Worm (Caenorhabditis elegans): ENCODE results near the gene aakg-4.

Gene aakg-4

ce11 chrX:2364703-2365299, 45.7 kb upstream of the aakg-4 start (continued):
- TF ChIP-seq blmp-1 (tag; optimal IDR thresholded peaks at IDR 0.05): no peak
- no peak for TF ChIP-seq hlh-17 (GFP tag; optimal IDR thresholded peaks at IDR 0.05; ENCODE audit: borderline replicate concordance)
- TF ChIP-seq ces-1 (GFP tag; optimal IDR thresholded peaks at IDR 0.05): no peak
- no peak for TF ChIP-seq nhr-76 (tag; optimal IDR thresholded peaks at IDR 0.05)
- peak; percentile 71 for TF ChIP-seq pax-3 (tag; optimal IDR thresholded peaks at IDR 0.05)
- TF ChIP-seq nhr-28 (tag; optimal IDR thresholded peaks at IDR 0.05): peak; percentile 46
- TF ChIP-seq mep-1 (tag; optimal IDR thresholded peaks at IDR 0.05): peak; percentile 94
- TF ChIP-seq tbx-2 (tag; optimal IDR thresholded peaks at IDR 0.05): peak; percentile 83
- TF ChIP-seq skn-1 (tag; optimal IDR thresholded peaks at IDR 0.05): peak; percentile 99
- peak; percentile 73 for TF ChIP-seq xbp-1 (tag; optimal IDR thresholded peaks at IDR 0.05)
- TF ChIP-seq nhr-20 (tag; optimal IDR thresholded peaks at IDR 0.05): peak; percentile 87
- TF ChIP-seq lir-3 (tag; optimal IDR thresholded peaks at IDR 0.05; ENCODE audit: poor library complexity): peak; percentile 70
- TF ChIP-seq fkh-10 (GFP tag; optimal IDR thresholded peaks at IDR 0.05): peak; percentile 78
- TF ChIP-seq nhr-11 (tag; optimal IDR thresholded peaks at IDR 0.05): peak; percentile 96
- TF ChIP-seq sptf-1 (tag; optimal IDR thresholded peaks at IDR 0.05): no peak
- TF ChIP-seq fkh-4 (tag; optimal IDR thresholded peaks at IDR 0.05; ENCODE audit: borderline replicate concordance): no peak
- TF ChIP-seq mdl-1 (tag; optimal IDR thresholded peaks at IDR 0.05): peak in 1 of 2 experiments; percentile 23
- TF ChIP-seq unc-30 (tag; optimal IDR thresholded peaks at IDR 0.05): no peak
- no peak for TF ChIP-seq mef-2 (tag; optimal IDR thresholded peaks at IDR 0.05)
- peak; percentile 85 for TF ChIP-seq irx-1 (tag; optimal IDR thresholded peaks at IDR 0.05)
- no peak for TF ChIP-seq unc-62 (GFP tag; optimal IDR thresholded peaks at IDR 0.05)
- TF ChIP-seq aly-2 (tag; optimal IDR thresholded peaks at IDR 0.05): peak; percentile 50
- no peak for TF ChIP-seq aha-1 (tag; optimal IDR thresholded peaks at IDR 0.05)
- TF ChIP-seq C16A3.4 (tag; optimal IDR thresholded peaks at IDR 0.05): peak; percentile 85
- TF ChIP-seq egl-27 (tag; optimal IDR thresholded peaks at IDR 0.05): no peak
- TF ChIP-seq nhr-77 (tag; optimal IDR thresholded peaks at IDR 0.05): peak; percentile 85
- no peak for TF ChIP-seq pag-3 (tag; optimal IDR thresholded peaks at IDR 0.05; ENCODE audit: borderline replicate concordance, insufficient read depth)
- peak in 2 of 3 experiments; percentile 23 to 37 for TF ChIP-seq dpl-1 (GFP tag; optimal IDR thresholded peaks at IDR 0.05)
- TF ChIP-seq jun-1 (tag; optimal IDR thresholded peaks at IDR 0.05): peak; percentile 94
- peak; percentile 67 for TF ChIP-seq elt-2 (tag; optimal IDR thresholded peaks at IDR 0.05)
- TF ChIP-seq nhr-12 (tag; optimal IDR thresholded peaks at IDR 0.05): peak; percentile 44
- peak; percentile 48 for TF ChIP-seq isw-1 (GFP tag; IDR thresholded peaks at IDR 0.05)
- TF ChIP-seq hpl-2 (GFP tag; optimal IDR thresholded peaks at IDR 0.05): peak; percentile 96
- peak; percentile 91 for TF ChIP-seq nhr-71 (tag; optimal IDR thresholded peaks at IDR 0.05)
- peak in 5 of 6 experiments; percentile 32 to 96 (median 77) for TF ChIP-seq elt-3 (tag; optimal IDR thresholded peaks at IDR 0.05)
- TF ChIP-seq alr-1 (tag; optimal IDR thresholded peaks at IDR 0.05; ENCODE audit: borderline replicate concordance): no peak
- TF ChIP-seq mab-9 (GFP tag; IDR thresholded peaks at IDR 0.05): peak; percentile 69; the same call in 1 of the 2 replicates
- TF ChIP-seq unc-130 (tag; optimal IDR thresholded peaks at IDR 0.05): no peak
- peak; percentile 61 for TF ChIP-seq egl-13 (tag; optimal IDR thresholded peaks at IDR 0.05)
- no peak for TF ChIP-seq lin-15B (tag; optimal IDR thresholded peaks at IDR 0.05)
- peak; percentile 89 for TF ChIP-seq fkh-8 (tag; optimal IDR thresholded peaks at IDR 0.05)
- TF ChIP-seq lsy-2 (tag; optimal IDR thresholded peaks at IDR 0.05): peak; percentile 87 to 88
- peak; percentile 97 for TF ChIP-seq nhr-90 (tag; optimal IDR thresholded peaks at IDR 0.05; ENCODE audit: poor library complexity)
- TF ChIP-seq snpc-4 (tag; optimal IDR thresholded peaks at IDR 0.05): peak; percentile 67
- peak; percentile 72 for TF ChIP-seq efl-3 (GFP tag; optimal IDR thresholded peaks at IDR 0.05)
- TF ChIP-seq efl-1 (optimal IDR thresholded peaks at IDR 0.05): peak; percentile 55 to 62
- peak in 1 of 2 experiments; percentile 94 for TF ChIP-seq efl-1 (GFP tag; optimal IDR thresholded peaks at IDR 0.05 in 1 of 2)
- peak; percentile 90 for TF ChIP-seq nhr-237 (tag; optimal IDR thresholded peaks at IDR 0.05)
- TF ChIP-seq dsc-1 (tag; optimal IDR thresholded peaks at IDR 0.05): peak; percentile 59
- peak; percentile 38 for TF ChIP-seq C04F5.9 (tag; optimal IDR thresholded peaks at IDR 0.05)
- no peak for TF ChIP-seq ets-5 (GFP tag; IDR thresholded peaks at IDR 0.05)
- TF ChIP-seq tlp-1 (tag; optimal IDR thresholded peaks at IDR 0.05): no peak
